Worm (Caenorhabditis elegans) whole organism, L1 larva: ENCODE results near the gene npr-20.

Source experiments
- ama-1 ChIP-seq: fragments of 150-350 bp; optimal IDR thresholded peaks from 2 replicates; lab custom pipeline; 2014
- blmp-1 ChIP-seq: fragments of 150-350 bp; optimal IDR thresholded peaks from 2 replicates; lab custom pipeline; 2014; ENCODE audit warnings: missing biosample characterization, missing genetic modification characterization
- ceh-82 ChIP-seq, 3 experiments: fragments of 150-350 bp in 1 of 3; sonication (generic microtip) in 2 of 3; optimal IDR thresholded peaks; 2 replicates each; lab custom pipeline; 2014 to 2017; ENCODE audit warnings: missing biosample characterization in 3 of 3, missing genetic modification characterization in 3 of 3
- ceh-90 ChIP-seq: sonication (generic microtip); optimal IDR thresholded peaks from 2 replicates; lab custom pipeline; 2016; ENCODE audit warnings: missing genetic modification characterization, missing compliant biosample characterization
- elt-2 ChIP-seq: sonication (generic microtip); optimal IDR thresholded peaks from 2 replicates; lab custom pipeline; 2016; ENCODE audit warnings: missing genetic modification characterization, mild to moderate bottlenecking, inconsistent platforms, missing compliant biosample characterization, missing genetic modification reagents
- fkh-10 ChIP-seq: sonication (generic microtip); optimal IDR thresholded peaks from 2 replicates; lab custom pipeline; 2017; ENCODE audit warnings: missing biosample characterization, missing genetic modification reagents, missing genetic modification characterization
- lin-15B ChIP-seq: fragments of 150-350 bp; sonication (generic microtip); optimal IDR thresholded peaks from 3 replicates; lab custom pipeline; 2014; ENCODE audit warnings: missing biosample characterization, missing genetic modification characterization
- lin-39 ChIP-seq: fragments of 150-350 bp; optimal IDR thresholded peaks from 2 replicates; lab custom pipeline; 2014; ENCODE audit warnings: missing biosample characterization, missing genetic modification reagents, missing genetic modification characterization
- lsy-2 ChIP-seq, 2 experiments: fragments of 150-350 bp; optimal IDR thresholded peaks; 2 replicates each; lab custom pipeline; 2014; ENCODE audit warnings: missing biosample characterization in 2 of 2, missing genetic modification characterization in 2 of 2
- mdl-1 ChIP-seq, 2 experiments: fragments of 150-350 bp; optimal IDR thresholded peaks; 2 replicates each; lab custom pipeline; 2014 to 2017; ENCODE audit warnings: missing biosample characterization in 2 of 2, missing genetic modification characterization in 2 of 2, inconsistent platforms in 1 of 2
- nhr-11 ChIP-seq: fragments of 150-350 bp; optimal IDR thresholded peaks from 2 replicates; lab custom pipeline; 2014; ENCODE audit warnings: missing biosample characterization, missing genetic modification characterization
- nhr-237 ChIP-seq: fragments of 150-350 bp; optimal IDR thresholded peaks from 2 replicates; lab custom pipeline; 2014; ENCODE audit warnings: missing biosample characterization, missing genetic modification characterization
- sptf-1 ChIP-seq: fragments of 150-350 bp; optimal IDR thresholded peaks from 2 replicates; lab custom pipeline; 2014; ENCODE audit warnings: missing biosample characterization, missing genetic modification characterization
- zip-4 ChIP-seq: fragments of 200-800 bp; sonication (Bioruptor generic); optimal IDR thresholded peaks from 2 replicates; lab custom pipeline; 2018; ENCODE audit warnings: mild to moderate bottlenecking, missing genetic modification characterization, moderate library complexity, missing compliant biosample characterization

ce11 chrII:8839025-8839424 lies 26.0 kb downstream of the npr-20 start, which contains the start of gene F46C5.7:
- TF ChIP-seq nhr-11 (tag; lab: Kevin White, UChicago) (no peak), mdl-1 (tag; optimal IDR thresholded peaks at IDR 0.05; lab: Kevin White, UChicago) (no peak), sptf-1 (no peak), ceh-82 (tag; optimal IDR thresholded peaks at IDR 0.05; lab: Kevin White, UChicago) (no peak), nhr-237 (tag; lab: Kevin White, UChicago) (no peak), blmp-1 (no peak), ama-1 (lab: Kevin White, UChicago) (no peak), fkh-10 (no peak), lin-15B (no peak), ceh-90 (no peak), lin-39 (tag; lab: Kevin White, UChicago) (no peak), zip-4 (GFP tag; lab: Kevin White, UChicago) (no peak), lsy-2 (tag; optimal IDR thresholded peaks at IDR 0.05; lab: Kevin White, UChicago) (no peak), elt-2 (tag; lab: Kevin White, UChicago) (no peak)
